Worm (Caenorhabditis elegans): ENCODE data around the gene F09B12.5.

The F09B12.5 gene

DNA sequence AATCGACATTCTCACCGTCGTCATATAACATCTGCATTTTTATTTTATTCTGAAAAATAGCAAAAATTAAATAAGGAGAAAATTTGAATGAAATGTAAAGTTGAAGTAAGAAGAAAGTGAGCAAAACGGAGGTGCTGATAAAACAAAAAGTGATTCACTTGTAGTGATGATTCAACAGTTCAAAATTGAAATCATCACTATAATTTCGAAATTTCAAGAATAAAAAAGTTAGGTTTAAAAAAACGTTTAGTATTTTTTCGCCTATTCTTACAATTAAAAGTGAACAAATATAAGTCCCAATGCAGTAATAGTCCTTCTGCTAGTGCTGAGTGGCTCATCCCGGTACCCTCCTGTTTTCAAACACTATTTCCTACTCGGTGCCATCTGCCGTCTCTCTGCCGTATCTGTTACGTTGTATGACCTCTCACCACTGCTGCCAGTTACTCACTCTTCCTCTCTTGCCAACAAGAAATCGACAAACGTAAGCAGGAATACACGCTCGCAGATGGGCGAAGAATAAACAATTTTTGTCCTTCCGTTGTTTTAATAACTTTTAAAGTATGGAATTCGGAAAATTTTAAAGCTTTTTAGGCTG is 16.0 kb downstream of the F09B12.5 start, which contains the start of gene dhhc-1 (continued):
- TF ChIP-seq fos-1 (tag; optimal IDR thresholded peaks at IDR 0.05) = no peak
- peak in 1 of 2 experiments; percentile 23 for TF ChIP-seq lsy-2 (tag; optimal IDR thresholded peaks at IDR 0.05)
- peak in 1 of 2 experiments; percentile 16 for TF ChIP-seq daf-16 (GFP tag; optimal IDR thresholded peaks at IDR 0.05)
- TF ChIP-seq daf-16 (tag; optimal IDR thresholded peaks at IDR 0.05) = peak; percentile 31
- no peak for TF ChIP-seq nhr-25 (tag; optimal IDR thresholded peaks at IDR 0.05; ENCODE audit: borderline replicate concordance, insufficient read depth)
- TF ChIP-seq arid-1 (GFP tag; conservative IDR thresholded peaks at IDR 0.05) = no peak
- no peak for TF ChIP-seq mdt-29 (GFP tag; IDR thresholded peaks at IDR 0.05)
- TF ChIP-seq mdl-1 (tag; optimal IDR thresholded peaks at IDR 0.05) = no peak
- TF ChIP-seq aha-1 (tag) = peak; percentile 58
- TF ChIP-seq ceh-28 (tag; optimal IDR thresholded peaks at IDR 0.05) = no peak
- no peak for TF ChIP-seq ceh-20 (GFP tag; IDR thresholded peaks at IDR 0.05)
- peak; percentile 48 for TF ChIP-seq pqm-1 (tag; optimal IDR thresholded peaks at IDR 0.05)
- no peak for TF ChIP-seq daf-19 (GFP tag; conservative IDR thresholded peaks at IDR 0.05)
- TF ChIP-seq nhr-6 (tag; optimal IDR thresholded peaks at IDR 0.05) = peak; percentile 10
- peak; percentile 46; the same call in 1 of the 2 replicates for TF ChIP-seq dmd-6 (GFP tag; IDR thresholded peaks at IDR 0.05)
- no peak for TF ChIP-seq lin-1 (GFP tag; IDR thresholded peaks at IDR 0.05)
- TF ChIP-seq R02D3.7 (tag; optimal IDR thresholded peaks at IDR 0.05) = no peak
- peak; percentile 42 for TF ChIP-seq rbr-2 (tag; optimal IDR thresholded peaks at IDR 0.05)
- TF ChIP-seq ces-1 (GFP tag; optimal IDR thresholded peaks at IDR 0.05) = no peak
- no peak for TF ChIP-seq ZK546.5 (tag; optimal IDR thresholded peaks at IDR 0.05)
- TF ChIP-seq ZK337.2 (GFP tag; IDR thresholded peaks at IDR 0.05) = no peak
- TF ChIP-seq spr-3 (GFP tag; optimal IDR thresholded peaks at IDR 0.05) = no peak
- no peak for TF ChIP-seq daf-12 (tag; optimal IDR thresholded peaks at IDR 0.05)
- no peak for TF ChIP-seq lir-3 (tag; optimal IDR thresholded peaks at IDR 0.05)
- peak; percentile 33 for TF ChIP-seq mxl-3 (GFP tag; optimal IDR thresholded peaks at IDR 0.05)
- TF ChIP-seq hlh-11 (tag; optimal IDR thresholded peaks at IDR 0.05) = peak; percentile 52
- TF ChIP-seq set-16 (GFP tag; IDR thresholded peaks at IDR 0.05) = no peak
- TF ChIP-seq Y105C5A.15 (GFP tag; IDR thresholded peaks at IDR 0.05) = no peak
- peak; percentile 34 for TF ChIP-seq nhr-28 (tag; optimal IDR thresholded peaks at IDR 0.05)
- no peak for TF ChIP-seq F10B5.3 (tag; optimal IDR thresholded peaks at IDR 0.05)
- no peak for TF ChIP-seq ama-1 (optimal IDR thresholded peaks at IDR 0.05)
- no peak for TF ChIP-seq ztf-7 (tag; optimal IDR thresholded peaks at IDR 0.05)
- no peak for TF ChIP-seq unc-39 (tag; optimal IDR thresholded peaks at IDR 0.05)
- TF ChIP-seq nhr-76 (tag; optimal IDR thresholded peaks at IDR 0.05) = no peak
- TF ChIP-seq dmd-9 (GFP tag; IDR thresholded peaks at IDR 0.05) = no peak

ce11 chrX:15103481-15103880 is 19.0 kb downstream of the F09B12.5 start:
- TF ChIP-seq ceh-20 (GFP tag; IDR thresholded peaks at IDR 0.05) (no peak), unc-62 (GFP tag; optimal IDR thresholded peaks at IDR 0.05 in 1 of 2) (peak in 1 of 2 experiments; percentile 96), unc-62 (tag; optimal IDR thresholded peaks at IDR 0.05) (no peak), ZK337.2 (GFP tag; IDR thresholded peaks at IDR 0.05) (no peak)

DNA sequence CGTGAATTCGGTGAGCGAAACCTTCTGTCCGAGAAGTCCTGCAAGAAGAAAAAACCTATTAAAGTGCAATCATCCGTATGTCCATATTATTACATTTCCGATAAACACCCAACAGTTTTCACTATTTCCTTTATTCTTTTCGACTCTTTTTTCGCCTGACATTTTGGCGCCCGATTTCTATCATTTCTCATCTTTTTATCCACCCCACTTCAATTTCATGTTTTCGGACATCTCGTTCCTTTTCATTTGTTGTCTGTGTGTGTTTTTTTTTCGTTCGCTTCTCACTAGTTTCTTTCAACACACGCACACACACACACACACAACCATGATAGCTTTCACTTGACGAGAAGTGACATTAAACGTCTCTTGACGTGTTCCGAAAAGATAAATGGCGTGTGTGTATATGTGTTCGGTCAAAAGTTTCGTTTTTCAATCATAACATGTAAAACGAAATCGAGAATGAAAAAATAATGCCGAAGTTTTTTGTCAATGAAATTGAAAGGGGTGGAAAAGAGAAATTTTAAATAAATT is 20.5 kb downstream of the F09B12.5 start:
- TF ChIP-seq ceh-32 (tag; optimal IDR thresholded peaks at IDR 0.05; ENCODE audit: poor library complexity) (no peak), saeg-2 (GFP tag; IDR thresholded peaks at IDR 0.05) (no peak), madf-9 (GFP tag; conservative IDR thresholded peaks at IDR 0.05) (no peak), nhr-48 (tag; optimal IDR thresholded peaks at IDR 0.05) (peak; percentile 8), lin-1 (GFP tag; IDR thresholded peaks at IDR 0.05) (no peak), hlh-30 (tag; optimal IDR thresholded peaks at IDR 0.05; ENCODE audit: insufficient read depth) (peak; percentile 22), daf-16 (GFP tag; optimal IDR thresholded peaks at IDR 0.05) (peak in 1 of 2 experiments; percentile 3), daf-16 (tag; optimal IDR thresholded peaks at IDR 0.05) (no peak), zag-1 (tag; optimal IDR thresholded peaks at IDR 0.05) (no peak), nhr-28 (tag; optimal IDR thresholded peaks at IDR 0.05) (peak; percentile 68), nhr-11 (tag; optimal IDR thresholded peaks at IDR 0.05) (no peak), mes-2 (tag; optimal IDR thresholded peaks at IDR 0.05; ENCODE audit: poor library complexity, severe bottlenecking) (peak; percentile 24), ZK337.2 (GFP tag; IDR thresholded peaks at IDR 0.05) (no peak), spr-1 (tag; optimal IDR thresholded peaks at IDR 0.05) (no peak), zfp-3 (GFP tag; conservative IDR thresholded peaks at IDR 0.05) (no peak), fkh-10 (GFP tag; optimal IDR thresholded peaks at IDR 0.05) (no peak), mdl-1 (tag; optimal IDR thresholded peaks at IDR 0.05) (peak in 1 of 2 experiments; percentile 65), aha-1 (tag) (peak; percentile 15), mdt-29 (GFP tag; IDR thresholded peaks at IDR 0.05) (no peak), dpl-1 (GFP tag; optimal IDR thresholded peaks at IDR 0.05) (no peak)
